Worm (Caenorhabditis elegans): ENCODE data around the gene his-24.

his-24 gene

ce11 chrX:14447910-14448309 lies 42.0 kb upstream of the his-24 start, which contains the start of gene jmjd-3.2:
Gene jmjd-3.2, plus strand, starts transcription at chrX:14448210.
- TF ChIP-seq K11D2.4 (GFP tag; IDR thresholded peaks at IDR 0.05) (no peak), athp-1 (tag; optimal IDR thresholded peaks at IDR 0.05) (no peak), B0019.2 (GFP tag; conservative IDR thresholded peaks at IDR 0.05) (no peak), Y53F4B.3 (GFP tag; IDR thresholded peaks at IDR 0.05) (no peak), ztf-28 (GFP tag; IDR thresholded peaks at IDR 0.05) (no peak)

ce11 chrX:14453735-14454134 lies 36.2 kb upstream of the his-24 start, which contains the start of gene F23D12.7:
Gene F23D12.7, minus strand, starts transcription at chrX:14453835.
- no peak for TF ChIP-seq nfya-1 (tag; optimal IDR thresholded peaks at IDR 0.05; ENCODE audit: borderline replicate concordance, insufficient read depth)
- no peak for TF ChIP-seq athp-1 (tag; optimal IDR thresholded peaks at IDR 0.05)
- no peak for TF ChIP-seq bed-2 (GFP tag; IDR thresholded peaks at IDR 0.05)
- no peak for TF ChIP-seq ets-4 (GFP tag; optimal IDR thresholded peaks at IDR 0.05)
- TF ChIP-seq F23B12.7 (tag; optimal IDR thresholded peaks at IDR 0.05; ENCODE audit: insufficient read depth), result no peak

- TF ChIP-seq him-1 (tag; optimal IDR thresholded peaks at IDR 0.05), result no peak
- no peak for TF ChIP-seq mes-4 (tag; optimal IDR thresholded peaks at IDR 0.05)
- no peak for TF ChIP-seq F37B4.10 (GFP tag; IDR thresholded peaks at IDR 0.05)
- TF ChIP-seq F39B2.1 (GFP tag; IDR thresholded peaks at IDR 0.05), result no peak
- TF ChIP-seq Y53G8AR.9 (GFP tag; conservative IDR thresholded peaks at IDR 0.05), result no peak
- no peak for TF ChIP-seq lsl-1 (GFP tag; optimal IDR thresholded peaks at IDR 0.05)
- no peak for TF ChIP-seq attf-6 (GFP tag; IDR thresholded peaks at IDR 0.05)
- no peak for TF ChIP-seq K11D2.4 (GFP tag; IDR thresholded peaks at IDR 0.05)
- TF ChIP-seq nhr-90 (tag; optimal IDR thresholded peaks at IDR 0.05), result no peak
- TF ChIP-seq F55B11.4 (tag; optimal IDR thresholded peaks at IDR 0.05; ENCODE audit: borderline replicate concordance, insufficient read depth), result no peak
- TF ChIP-seq sea-2 (GFP tag; IDR thresholded peaks at IDR 0.05), result no peak
- no peak for TF ChIP-seq chd-7 (tag; optimal IDR thresholded peaks at IDR 0.05)
- no peak for TF ChIP-seq F10E7.11 (tag; optimal IDR thresholded peaks at IDR 0.05)
- no peak for TF ChIP-seq madf-8 (GFP tag; conservative IDR thresholded peaks at IDR 0.05)
- no peak for TF ChIP-seq F23B12.7 (tag; optimal IDR thresholded peaks at IDR 0.05; ENCODE audit: insufficient read depth)
- no peak for TF ChIP-seq F33H1.4 (GFP tag; IDR thresholded peaks at IDR 0.05)
- TF ChIP-seq fkh-3 (tag; optimal IDR thresholded peaks at IDR 0.05), result no peak
- no peak for TF ChIP-seq F57C9.4 (tag; optimal IDR thresholded peaks at IDR 0.05)
These were observed 34.5 kb upstream of the his-24 start, which contains the start of gene Y66C5A.1 for ce11 chrX:14455419-14455818. Gene Y66C5A.1, minus strand, starts transcription at chrX:14455519.

DNA sequence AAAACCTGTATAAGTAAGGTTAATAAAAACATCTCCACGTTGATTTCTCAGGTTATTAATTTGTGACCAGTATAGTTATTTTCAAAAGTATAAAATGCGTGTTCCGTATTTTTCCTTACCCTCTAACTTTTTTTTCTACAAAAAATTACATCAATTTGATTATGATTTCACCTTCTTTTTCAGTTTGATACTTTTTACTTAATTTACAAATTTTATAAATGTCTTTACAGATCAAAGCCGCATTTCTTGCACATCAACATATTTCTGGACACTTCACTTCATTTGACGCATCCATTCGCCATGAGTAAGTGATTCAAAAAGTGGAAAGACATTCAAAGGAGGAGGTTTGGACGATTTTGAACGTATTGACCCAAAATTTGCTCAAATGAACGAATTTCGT lies 29.5 kb upstream of the his-24 start, which contains the start of gene Y66C5A.2:
Y66C5A.2 (plus strand) TSS at position 301 of the 400 bp plus-strand sequence.
- TF ChIP-seq rec-8 (tag; optimal IDR thresholded peaks at IDR 0.05) (no peak), chd-7 (tag; optimal IDR thresholded peaks at IDR 0.05) (no peak), tbx-9 (tag; optimal IDR thresholded peaks at IDR 0.05; ENCODE audit: borderline replicate concordance) (no peak), bed-2 (GFP tag; IDR thresholded peaks at IDR 0.05) (no peak), nhr-80 (tag; optimal IDR thresholded peaks at IDR 0.05) (no peak), aptf-3 (GFP tag; IDR thresholded peaks at IDR 0.05) (no peak), Y53G8AR.9 (GFP tag; conservative IDR thresholded peaks at IDR 0.05) (no peak), lin-35 (GFP tag; optimal IDR thresholded peaks at IDR 0.05) (no peak), C06A6.2 (GFP tag; conservative IDR thresholded peaks at IDR 0.05) (no peak), tlf-1 (GFP tag; optimal IDR thresholded peaks at IDR 0.05) (no peak), nhr-90 (tag; optimal IDR thresholded peaks at IDR 0.05) (no peak), mel-28 (tag; optimal IDR thresholded peaks at IDR 0.05; ENCODE audit: borderline replicate concordance) (no peak), F49E8.2 (tag; optimal IDR thresholded peaks at IDR 0.05; ENCODE audit: insufficient read depth) (no peak), dpff-1 (tag; optimal IDR thresholded peaks at IDR 0.05) (no peak), T07F8.4 (tag; optimal IDR thresholded peaks at IDR 0.05) (no peak)
